Worm (Caenorhabditis elegans) whole organism, young adult: ENCODE results near the gene try-1.

Experiments
- K12H6.12 ChIP-seq: fragments of 200-800 bp; sonication (Bioruptor generic); optimal IDR thresholded peaks from 2 replicates; lab custom pipeline; 2018; ENCODE audit warnings: mild to moderate bottlenecking, missing genetic modification characterization, missing compliant biosample characterization
- Y56A3A.18 ChIP-seq: fragments of 200-800 bp; sonication (Bioruptor generic); IDR thresholded peaks from 2 replicates; pipeline ENCODE4 v1.3.6; 2022; ENCODE audit warnings: missing genetic modification reagents, missing genetic modification characterization, missing compliant biosample characterization
- fkh-3 ChIP-seq: sonication (generic microtip); optimal IDR thresholded peaks from 2 replicates; lab custom pipeline; 2016; ENCODE audit warnings: mild to moderate bottlenecking, missing genetic modification characterization, missing compliant biosample characterization
- lin-40 ChIP-seq: sonication (generic microtip); optimal IDR thresholded peaks from 2 replicates; lab custom pipeline; 2016; ENCODE audit warnings: missing genetic modification characterization, mild to moderate bottlenecking, missing compliant biosample characterization, missing genotype, missing genetic modification reagents
- unc-130 ChIP-seq: sonication (generic microtip); optimal IDR thresholded peaks from 2 replicates; lab custom pipeline; 2016; ENCODE audit warnings: missing genetic modification reagents, missing genetic modification characterization, missing compliant biosample characterization

ce11 chrII:4994939-4995338 is 45.6 kb upstream of the try-1 start, which contains the start of gene rnh-1.0:
- TF ChIP-seq K12H6.12, result no peak
- TF ChIP-seq fkh-3 (tag; lab: Kevin White, UChicago), result no peak
- TF ChIP-seq Y56A3A.18 (GFP tag; lab: Robert Waterston, UW), result no peak
- TF ChIP-seq lin-40 (tag; lab: Kevin White, UChicago), result no peak
- no peak for TF ChIP-seq unc-130 (GFP tag; lab: Kevin White, UChicago)
